Worm (Caenorhabditis elegans): ENCODE results near the gene prx-1.

DNA sequence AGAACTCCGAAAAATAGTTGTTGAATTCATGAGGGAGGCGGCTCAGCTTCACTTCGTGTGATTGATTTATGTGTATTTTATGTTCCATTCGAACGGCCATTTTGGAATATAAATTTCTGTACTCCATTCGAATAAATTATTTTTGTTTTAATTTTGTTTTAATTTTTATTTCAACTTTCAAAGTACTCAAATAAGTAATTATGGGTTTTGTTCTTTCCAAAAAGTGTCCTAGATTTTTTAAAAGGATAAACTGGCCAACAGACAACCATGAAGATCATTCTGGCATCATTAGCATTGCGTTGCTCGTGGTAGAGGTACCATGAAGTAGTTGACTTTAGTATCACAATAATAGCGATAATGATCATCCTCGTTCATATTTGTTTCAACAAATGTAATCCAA, 12.9 kb downstream of the prx-1 start:
- no peak for TF ChIP-seq ama-1 (optimal IDR thresholded peaks at IDR 0.05)
- no peak for TF ChIP-seq pes-1 (GFP tag; IDR thresholded peaks at IDR 0.05)
- TF ChIP-seq tbx-11 (GFP tag; IDR thresholded peaks at IDR 0.05), result no peak
- no peak for TF ChIP-seq aly-1 (tag; optimal IDR thresholded peaks at IDR 0.05)
- no peak for TF ChIP-seq ets-7 (tag; optimal IDR thresholded peaks at IDR 0.05)
- TF ChIP-seq hmg-4 (GFP tag; optimal IDR thresholded peaks at IDR 0.05), result no peak
- no peak for TF ChIP-seq hmbx-1 (tag; optimal IDR thresholded peaks at IDR 0.05)
- TF ChIP-seq scrt-1 (GFP tag; IDR thresholded peaks at IDR 0.05), result no peak

All from whole organism, early embryonic.